Fruit fly (Drosophila melanogaster) whole organism, embryonic: ENCODE data around the gene Dlic.

Experiments
- CG10267 ChIP-seq: fragments of 200-800 bp; sonication (Bioruptor generic); optimal IDR thresholded peaks from 2 replicates; lab custom pipeline; 2018; ENCODE audit warnings: missing biosample characterization, mild to moderate bottlenecking, missing genetic modification characterization, moderate library complexity
- CG11456 ChIP-seq: fragments of 200-800 bp; sonication (Bioruptor generic); IDR thresholded peaks from 3 replicates; pipeline ENCODE4 v1.3.6; 2022; ENCODE audit warnings: missing biosample characterization, missing genetic modification characterization
- CG12071 ChIP-seq: fragments of 200-800 bp; sonication (Bioruptor generic); optimal IDR thresholded peaks from 3 replicates; lab custom pipeline; 2018; ENCODE audit warnings: missing biosample characterization, mild to moderate bottlenecking, missing genetic modification characterization
- CG12104 ChIP-seq: fragments of 200-800 bp; sonication (Bioruptor generic); optimal IDR thresholded peaks from 3 replicates; lab custom pipeline; 2016; ENCODE audit warnings: missing biosample characterization, missing genetic modification characterization
- CG13624 ChIP-seq: fragments of 200-800 bp; sonication (Bioruptor generic); optimal IDR thresholded peaks from 2 replicates; lab custom pipeline; 2016; ENCODE audit warnings: missing biosample characterization, missing genetic modification characterization
- CG13775 ChIP-seq: fragments of 200-800 bp; sonication (Bioruptor generic); optimal IDR thresholded peaks from 3 replicates; lab custom pipeline; 2017; ENCODE audit warnings: missing biosample characterization, mild to moderate bottlenecking, missing genetic modification characterization
- CG15011 ChIP-seq: fragments of 200-800 bp; sonication (Bioruptor generic); optimal IDR thresholded peaks from 3 replicates; lab custom pipeline; 2018; ENCODE audit warnings: missing biosample characterization, mild to moderate bottlenecking, missing genetic modification characterization
- CG17361 ChIP-seq: fragments of 200-800 bp; sonication (Bioruptor generic); IDR thresholded peaks from 3 replicates; pipeline ENCODE4 v1.3.6; 2022; ENCODE audit warnings: missing biosample characterization, missing genetic modification characterization
- CG2120 ChIP-seq: fragments of 200-800 bp; sonication (Bioruptor generic); optimal IDR thresholded peaks from 3 replicates; lab custom pipeline; 2016; ENCODE audit warnings: missing biosample characterization, missing genetic modification characterization
- CG30403 ChIP-seq: fragments of 200-800 bp; sonication (Bioruptor generic); optimal IDR thresholded peaks from 3 replicates; lab custom pipeline; 2016; ENCODE audit warnings: missing biosample characterization, missing genetic modification characterization
- CG3065 ChIP-seq: fragments of 200-800 bp; sonication (Bioruptor generic); optimal IDR thresholded peaks from 2 replicates; lab custom pipeline; 2016; ENCODE audit warnings: missing biosample characterization, missing genetic modification characterization
- CG32767 ChIP-seq: fragments of 200-800 bp; sonication (Bioruptor generic); IDR thresholded peaks from 2 replicates; pipeline ENCODE4 v1.3.6; 2022; ENCODE audit warnings: missing biosample characterization, missing genetic modification characterization
- CG32772 ChIP-seq: fragments of 200-800 bp; sonication (Bioruptor generic); IDR thresholded peaks from 2 replicates; pipeline ENCODE4 v1.3.6; 2022; ENCODE audit warnings: missing biosample characterization, missing genetic modification characterization
- CG3838 ChIP-seq: fragments of 200-800 bp; sonication (Bioruptor generic); optimal IDR thresholded peaks from 3 replicates; lab custom pipeline; 2016; ENCODE audit warnings: missing biosample characterization, missing genetic modification characterization
- CG5953 ChIP-seq: fragments of 200-800 bp; sonication (Bioruptor generic); IDR thresholded peaks from 2 replicates; pipeline ENCODE4 v1.3.6; 2022; ENCODE audit warnings: missing biosample characterization, missing genetic modification characterization
- CG6272 ChIP-seq: fragments of 200-800 bp; sonication (Bioruptor generic); IDR thresholded peaks from 2 replicates; pipeline ENCODE4 v1.3.6; 2022; ENCODE audit warnings: missing biosample characterization, missing genetic modification characterization
- CG6813 ChIP-seq: fragments of 200-800 bp; sonication (Bioruptor generic); optimal IDR thresholded peaks from 2 replicates; lab custom pipeline; 2017; ENCODE audit warnings: missing biosample characterization, missing genetic modification characterization, mild to moderate bottlenecking, moderate library complexity, missing genetic modification reagents
- CG8388 ChIP-seq: fragments of 200-800 bp; sonication (Bioruptor generic); optimal IDR thresholded peaks from 2 replicates; lab custom pipeline; 2019; ENCODE audit warnings: missing biosample characterization, mild to moderate bottlenecking, missing genetic modification characterization, moderate library complexity
- CG9215 ChIP-seq: fragments of 200-800 bp; sonication (Bioruptor generic); IDR thresholded peaks from 2 replicates; pipeline ENCODE4 v1.3.6; 2022; ENCODE audit warnings: missing biosample characterization, missing genetic modification characterization
- CG9437 ChIP-seq: fragments of 200-800 bp; sonication (Bioruptor generic); optimal IDR thresholded peaks from 2 replicates; lab custom pipeline; 2018; ENCODE audit warnings: missing biosample characterization, mild to moderate bottlenecking, missing genetic modification characterization
- CG9727 ChIP-seq: fragments of 200-800 bp; sonication (Bioruptor generic); optimal IDR thresholded peaks from 3 replicates; lab custom pipeline; 2017; ENCODE audit warnings: missing biosample characterization, mild to moderate bottlenecking, missing genetic modification characterization
- CoRest ChIP-seq: fragments of 200-800 bp; sonication (Bioruptor generic); optimal IDR thresholded peaks from 3 replicates; lab custom pipeline; 2018; ENCODE audit warnings: missing biosample characterization, mild to moderate bottlenecking, missing genetic modification characterization, moderate library complexity
- Dbx ChIP-seq: fragments of 200-800 bp; sonication (Bioruptor generic); IDR thresholded peaks from 3 replicates; pipeline ENCODE4 v1.3.6; 2022; ENCODE audit warnings: missing biosample characterization, missing genetic modification characterization
- Dip3 ChIP-seq: fragments of 200-800 bp; sonication (Bioruptor generic); optimal IDR thresholded peaks from 3 replicates; lab custom pipeline; 2016; ENCODE audit warnings: missing biosample characterization, missing genetic modification characterization
- Dp ChIP-seq: fragments of 200-800 bp; sonication (Bioruptor generic); optimal IDR thresholded peaks from 2 replicates; lab custom pipeline; 2018; ENCODE audit warnings: missing biosample characterization, mild to moderate bottlenecking, missing genetic modification characterization, moderate library complexity
- H2.0 ChIP-seq: fragments of 200-800 bp; sonication (Bioruptor generic); IDR thresholded peaks from 2 replicates; pipeline ENCODE4 v1.3.6; 2022; ENCODE audit warnings: missing biosample characterization, missing genetic modification characterization
- HHEX ChIP-seq: fragments of 200-800 bp; sonication (Bioruptor generic); optimal IDR thresholded peaks from 3 replicates; lab custom pipeline; 2017; ENCODE audit warnings: missing biosample characterization, mild to moderate bottlenecking, missing genetic modification characterization, missing genetic modification reagents
- Med ChIP-seq: fragments of 200-800 bp; sonication (Bioruptor generic); peaks from one replicate; lab custom pipeline; 2016; ENCODE audit warnings: missing biosample characterization, missing genetic modification characterization, mild to moderate bottlenecking, inconsistent platforms, moderate library complexity
- NC2α ChIP-seq: fragments of 200-800 bp; sonication (Bioruptor generic); optimal IDR thresholded peaks from 2 replicates; lab custom pipeline; 2016; ENCODE audit warnings: missing biosample characterization, missing genetic modification characterization
- Ptx1 ChIP-seq: fragments of 200-800 bp; sonication (Bioruptor generic); IDR thresholded peaks from 2 replicates; pipeline ENCODE4 v1.3.6; 2022; ENCODE audit warnings: missing biosample characterization, missing genetic modification characterization
- Vsx1 ChIP-seq: fragments of 200-800 bp; sonication (Bioruptor generic); optimal IDR thresholded peaks from 2 replicates; lab custom pipeline; 2017; ENCODE audit warnings: missing biosample characterization, mild to moderate bottlenecking, missing genetic modification characterization, missing genetic modification reagents
- cg ChIP-seq: fragments of 200-800 bp; sonication (Bioruptor generic); optimal IDR thresholded peaks from 3 replicates; lab custom pipeline; 2019; ENCODE audit warnings: missing biosample characterization, mild to moderate bottlenecking, missing genetic modification characterization, moderate library complexity
- chinmo ChIP-seq: fragments of 200-800 bp; sonication (Bioruptor generic); IDR thresholded peaks from 4 replicates; pipeline ENCODE4 v1.3.6; 2022; ENCODE audit warnings: missing biosample characterization, missing genetic modification characterization; ENCODE audit not compliant: partially characterized antibody
- dimm ChIP-seq: fragments of 200-800 bp; sonication (Bioruptor generic); IDR thresholded peaks from 2 replicates; pipeline ENCODE4 v1.3.6; 2022; ENCODE audit warnings: missing biosample characterization, missing genetic modification characterization
- dm ChIP-seq: fragments of 200-800 bp; sonication (Bioruptor generic); optimal IDR thresholded peaks from 3 replicates; lab custom pipeline; 2016; ENCODE audit warnings: missing biosample characterization, missing genetic modification characterization
- fru ChIP-seq: fragments of >200 bp; optimal IDR thresholded peaks from 2 replicates; lab custom pipeline; 2017
- ftz-f1 ChIP-seq: fragments of 200-800 bp; sonication (Bioruptor generic); optimal IDR thresholded peaks from 2 replicates; lab custom pipeline; 2016; ENCODE audit warnings: missing biosample characterization, missing genetic modification characterization
- gcm2 ChIP-seq: fragments of 200-800 bp; sonication (Bioruptor generic); optimal IDR thresholded peaks from 2 replicates; lab custom pipeline; 2016; ENCODE audit warnings: missing biosample characterization, missing genetic modification characterization
- gsb ChIP-seq: fragments of 200-800 bp; sonication (Bioruptor generic); IDR thresholded peaks from 2 replicates; pipeline ENCODE4 v1.3.6; 2022; ENCODE audit warnings: missing biosample characterization, missing genetic modification characterization
- ind ChIP-seq: fragments of 200-800 bp; sonication (Bioruptor generic); optimal IDR thresholded peaks from 3 replicates; lab custom pipeline; 2016; ENCODE audit warnings: missing biosample characterization, missing genetic modification characterization
- jumu ChIP-seq: fragments of 200-800 bp; sonication (Bioruptor generic); optimal IDR thresholded peaks from 3 replicates; lab custom pipeline; 2016; ENCODE audit warnings: missing biosample characterization, missing genetic modification characterization
- mam ChIP-seq: fragments of 200-800 bp; sonication (Bioruptor generic); optimal IDR thresholded peaks from 3 replicates; lab custom pipeline; 2016; ENCODE audit warnings: missing biosample characterization, missing genetic modification characterization
- phol ChIP-seq: fragments of 200-800 bp; sonication (Bioruptor generic); optimal IDR thresholded peaks from 3 replicates; lab custom pipeline; 2018; ENCODE audit warnings: missing biosample characterization, mild to moderate bottlenecking, missing genetic modification characterization, moderate library complexity
- pnt ChIP-seq: fragments of 200-800 bp; sonication (Bioruptor generic); optimal IDR thresholded peaks from 3 replicates; lab custom pipeline; 2016; ENCODE audit warnings: missing biosample characterization, missing genetic modification characterization
- pzg ChIP-seq: fragments of 200-800 bp; sonication (Bioruptor generic); optimal IDR thresholded peaks from 3 replicates; lab custom pipeline; 2018; ENCODE audit warnings: missing biosample characterization, mild to moderate bottlenecking, missing genetic modification characterization, moderate library complexity
- ranshi ChIP-seq: fragments of 200-800 bp; sonication (Bioruptor generic); IDR thresholded peaks from 2 replicates; pipeline ENCODE4 v1.3.6; 2022; ENCODE audit warnings: missing biosample characterization, missing genetic modification characterization
- tna ChIP-seq: fragments of 200-800 bp; sonication (Bioruptor generic); IDR thresholded peaks from 2 replicates; pipeline ENCODE4 v1.3.6; 2022; ENCODE audit warnings: missing biosample characterization, missing genetic modification characterization; ENCODE audit not compliant: partially characterized antibody
- unc-4 ChIP-seq: fragments of 200-800 bp; sonication (Bioruptor generic); IDR thresholded peaks from 2 replicates; pipeline ENCODE4 v1.3.6; 2022; ENCODE audit warnings: missing biosample characterization, missing genetic modification characterization; ENCODE audit not compliant: partially characterized antibody
- zfh2 ChIP-seq: fragments of 200-800 bp; sonication (Bioruptor generic); optimal IDR thresholded peaks from 2 replicates; lab custom pipeline; 2016; ENCODE audit warnings: missing biosample characterization, missing genetic modification characterization

Dlic gene

DNA sequence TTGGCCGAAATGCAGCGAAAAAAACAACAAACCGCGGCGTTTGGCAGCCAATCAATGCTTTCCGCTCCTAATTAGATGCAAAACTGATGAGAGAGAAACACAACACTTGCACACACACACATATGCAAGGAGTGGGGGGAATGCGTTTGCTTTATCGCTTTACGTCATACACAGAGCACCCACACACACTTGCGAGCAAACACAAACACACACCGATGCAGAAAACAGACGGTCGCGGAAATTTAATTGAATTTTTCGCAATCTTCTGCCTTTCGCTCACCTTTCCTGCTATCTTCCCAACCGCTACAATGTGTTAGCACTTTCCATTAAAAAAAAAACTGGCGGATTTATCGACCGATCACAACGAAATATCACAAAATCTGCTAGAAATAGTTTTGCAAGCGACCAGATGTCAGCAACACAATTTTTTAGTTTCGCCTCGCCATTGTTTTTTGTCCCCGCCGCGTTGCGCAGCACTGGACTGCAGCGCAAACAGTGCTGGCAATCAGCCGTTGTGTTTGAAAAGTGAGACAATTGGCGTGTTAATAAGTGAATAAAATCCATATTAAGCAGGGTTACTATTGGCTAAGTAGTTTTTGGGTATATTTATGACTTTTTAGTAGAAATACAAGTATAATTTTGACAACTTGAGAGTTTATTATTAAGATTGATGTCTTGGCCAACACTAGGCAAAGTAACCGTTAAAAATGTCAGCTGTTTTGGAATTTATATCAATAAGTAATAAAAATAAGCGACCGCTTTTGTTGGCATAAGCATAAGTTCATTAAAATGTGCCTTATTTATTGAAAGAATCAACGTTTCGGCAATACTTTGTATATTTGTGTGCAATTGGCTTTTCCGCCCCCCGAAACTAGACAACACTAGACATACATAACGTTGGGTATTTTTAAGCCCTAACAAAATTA lies 17.4 kb upstream of the Dlic start, which contains the start of gene Klp10A (continued):
- TF ChIP-seq CG13775 (GFP tag; lab: Kevin White, UChicago) (no peak), pzg (GFP tag; lab: Kevin White, UChicago) (peak; percentile 24), CG12104 (GFP tag; lab: Kevin White, UChicago) (no peak), Dbx (GFP tag; lab: Robert Waterston, UW) (no peak), CG3838 (no peak), CG11456 (GFP tag; lab: Robert Waterston, UW) (peak; percentile 41; the same call in 1 of the 3 replicates), dm (peak; percentile 0), Vsx1 (no peak), gcm2 (GFP tag; lab: Kevin White, UChicago) (no peak), NC2α (GFP tag; lab: Kevin White, UChicago) (peak; percentile 34), CG30403 (GFP tag; lab: Kevin White, UChicago) (peak; percentile 33), CG8388 (GFP tag; lab: Kevin White, UChicago) (no peak), CG32772 (GFP tag; lab: Robert Waterston, UW) (no peak), CG2120 (GFP tag; lab: Kevin White, UChicago) (peak; percentile 36), CG13624 (GFP tag; lab: Kevin White, UChicago) (peak; percentile 2), CG10267 (tag; lab: Kevin White, UChicago) (peak; percentile 87), jumu (GFP tag; lab: Kevin White, UChicago) (peak; percentile 3), fru (lab: Kevin White, UChicago) (no peak), CG17361 (peak; percentile 46; the same call in 1 of the 3 replicates), HHEX (GFP tag; lab: Kevin White, UChicago) (peak; percentile 7), CG6813 (GFP tag; lab: Kevin White, UChicago) (no peak), CG9437 (GFP tag; lab: Kevin White, UChicago) (peak; percentile 3), CG5953 (GFP tag; lab: Robert Waterston, UW) (no peak), tna (no peak), CG9215 (GFP tag; lab: Robert Waterston, UW) (no peak), pnt (GFP tag; lab: Kevin White, UChicago) (no peak), mam (GFP tag; lab: Kevin White, UChicago) (peak; percentile 42), CG15011 (GFP tag; lab: Kevin White, UChicago) (no peak), CG32767 (GFP tag; lab: Robert Waterston, UW) (0 out of 2 replicates have a peak, but pooled peaks have one; percentile 24), ranshi (GFP tag; lab: Robert Waterston, UW) (no peak), ind (GFP tag; lab: Kevin White, UChicago) (no peak), Dp (GFP tag; lab: Kevin White, UChicago) (peak; percentile 16), chinmo (GFP tag; lab: Robert Waterston, UW) (0 out of 4 replicates have a peak, but pooled peaks have one; percentile 47), unc-4 (GFP tag; lab: Robert Waterston, UW) (no peak), zfh2 (GFP tag; lab: Kevin White, UChicago) (peak; percentile 14), phol (tag; lab: Kevin White, UChicago) (peak; percentile 93), CG6272 (GFP tag; lab: Robert Waterston, UW) (no peak), cg (GFP tag; lab: Kevin White, UChicago) (peak; percentile 91), H2.0 (GFP tag; lab: Robert Waterston, UW) (no peak), Med (GFP tag; lab: Kevin White, UChicago) (peak; percentile 71), Dip3 (GFP tag; lab: Kevin White, UChicago) (no peak), CoRest (tag; lab: Kevin White, UChicago) (peak; percentile 24), ftz-f1 (GFP tag; lab: Kevin White, UChicago) (no peak), CG3065 (GFP tag; lab: Kevin White, UChicago) (no peak), CG12071 (GFP tag; lab: Kevin White, UChicago) (no peak), dimm (GFP tag; lab: Robert Waterston, UW) (no peak), CG9727 (GFP tag; lab: Kevin White, UChicago) (peak; percentile 16), gsb (GFP tag; lab: Robert Waterston, UW) (no peak), Ptx1 (no peak)
